Fruit fly (Drosophila melanogaster): ENCODE measurements around the gene Sox100B.

Gene Sox100B

dm6 chr3R:31064653-31065322, at the start of gene Sox100B:
Gene Sox100B, plus strand, starts transcription at chr3R:31065253.
- TF ChIP-seq Sp1 (GFP tag; optimal IDR thresholded peaks at IDR 0.05) (no peak), HLH106 (tag; optimal IDR thresholded peaks at IDR 0.05) (peak; percentile 5), CG9705 (GFP tag; optimal IDR thresholded peaks at IDR 0.05) (no peak), Mio (GFP tag; optimal IDR thresholded peaks at IDR 0.05) (no peak), dsf (GFP tag; optimal IDR thresholded peaks at IDR 0.05; ENCODE audit: borderline replicate concordance) (no peak), CrebA (GFP tag; optimal IDR thresholded peaks at IDR 0.05; ENCODE audit: borderline replicate concordance) (no peak)

DNA sequence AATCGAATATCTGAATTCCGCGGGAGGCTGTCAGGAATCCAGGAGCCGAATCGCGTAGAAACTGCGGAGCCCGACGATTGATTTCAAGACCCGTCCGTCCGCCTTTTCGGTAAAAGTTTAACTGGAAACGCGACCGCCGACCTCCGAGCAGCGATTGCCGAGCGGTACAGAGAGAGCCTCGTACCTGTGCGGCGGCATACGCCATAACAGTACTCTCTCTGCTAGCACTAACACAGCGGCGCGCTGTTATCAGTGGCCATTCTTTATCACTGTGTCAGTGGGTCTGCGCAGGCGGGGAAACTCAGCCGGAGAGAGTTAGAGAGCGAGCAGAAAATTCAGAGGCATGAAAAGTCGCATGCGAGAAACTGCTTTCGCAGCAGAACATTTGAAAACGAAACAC, 48.3 kb upstream of the Sox100B start, which contains the start of gene 5-HT7:
Gene 5-HT7, minus strand, starts transcription at position 161 of the 400 bp plus-strand sequence.
- TF ChIP-seq Hr78 (GFP tag; optimal IDR thresholded peaks at IDR 0.05): no peak
- peak; percentile 38 for TF ChIP-seq Dif (GFP tag; optimal IDR thresholded peaks at IDR 0.05; ENCODE audit: partially characterized antibody)
- TF ChIP-seq dl (GFP tag; optimal IDR thresholded peaks at IDR 0.05; ENCODE audit: insufficient read depth in 1 of 2, partially characterized antibody in 2 of 2): peak in 1 of 2 experiments; percentile 59
- TF ChIP-seq Vsx2 (GFP tag; optimal IDR thresholded peaks at IDR 0.05; ENCODE audit: partially characterized antibody): peak; percentile 15
- no peak for TF ChIP-seq usp (GFP tag; optimal IDR thresholded peaks at IDR 0.05)

- TF ChIP-seq CG32264 (GFP tag; optimal IDR thresholded peaks at IDR 0.05) (no peak), Myc (optimal IDR thresholded peaks at IDR 0.05) (peak; percentile 28), ey (GFP tag; optimal IDR thresholded peaks at IDR 0.05) (no peak), woc (GFP tag; optimal IDR thresholded peaks at IDR 0.05) (no peak), dmrt93B (GFP tag; optimal IDR thresholded peaks at IDR 0.05) (no peak), Dfd (GFP tag; optimal IDR thresholded peaks at IDR 0.05) (no peak), psq (GFP tag; optimal IDR thresholded peaks at IDR 0.05) (no peak), Mio (GFP tag; optimal IDR thresholded peaks at IDR 0.05) (no peak), Rel (GFP tag; optimal IDR thresholded peaks at IDR 0.05) (no peak), Rel (tag; optimal IDR thresholded peaks at IDR 0.05) (no peak), CrebA (GFP tag; optimal IDR thresholded peaks at IDR 0.05; ENCODE audit: borderline replicate concordance) (no peak), HLH106 (tag; optimal IDR thresholded peaks at IDR 0.05) (peak; percentile 4)
Observed at dm6 chr3R:31019662-31020061, 45.4 kb upstream of the Sox100B start.

DNA sequence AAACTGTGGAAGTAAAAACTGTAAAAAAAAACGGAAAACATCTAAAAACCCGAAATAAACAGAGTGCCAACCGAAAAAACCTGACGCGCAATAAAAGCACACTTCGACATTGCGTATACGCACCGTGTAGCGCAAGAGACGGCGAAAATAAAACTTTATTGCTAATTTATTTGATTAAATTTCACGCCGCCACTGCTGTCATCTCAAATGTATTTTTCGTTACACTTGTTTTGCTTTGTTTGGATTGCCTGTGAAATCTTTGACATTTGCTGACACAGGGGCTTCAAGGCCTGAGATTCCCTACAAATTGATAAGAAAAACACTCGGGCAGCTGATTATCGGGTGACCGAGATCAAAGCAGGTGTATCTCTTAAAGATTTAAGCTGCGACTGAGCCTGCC, 44.3 kb upstream of the Sox100B start:
- no peak for TF ChIP-seq HLH106 (tag; optimal IDR thresholded peaks at IDR 0.05)
- TF ChIP-seq pan (optimal IDR thresholded peaks at IDR 0.05): no peak
- TF ChIP-seq Dfd (GFP tag; optimal IDR thresholded peaks at IDR 0.05): no peak
- no peak for TF ChIP-seq Hr78 (GFP tag; optimal IDR thresholded peaks at IDR 0.05)
- TF ChIP-seq sage (GFP tag; optimal IDR thresholded peaks at IDR 0.05): no peak
- TF ChIP-seq CG9705 (GFP tag; optimal IDR thresholded peaks at IDR 0.05): no peak
- no peak for TF ChIP-seq usp (GFP tag; optimal IDR thresholded peaks at IDR 0.05)
- no peak for TF ChIP-seq dl (GFP tag; optimal IDR thresholded peaks at IDR 0.05; ENCODE audit: insufficient read depth in 1 of 2, partially characterized antibody in 2 of 2)
- TF ChIP-seq fru (GFP tag; optimal IDR thresholded peaks at IDR 0.05): no peak
- no peak for TF ChIP-seq Sp1 (GFP tag; optimal IDR thresholded peaks at IDR 0.05)
- no peak for TF ChIP-seq N (GFP tag; optimal IDR thresholded peaks at IDR 0.05)
- TF ChIP-seq psq (GFP tag; optimal IDR thresholded peaks at IDR 0.05): no peak
- no peak for TF ChIP-seq GATAd (GFP tag; optimal IDR thresholded peaks at IDR 0.05)
- TF ChIP-seq OdsH (GFP tag; optimal IDR thresholded peaks at IDR 0.05): no peak
- no peak for TF ChIP-seq jim (GFP tag; optimal IDR thresholded peaks at IDR 0.05)

dm6 chr3R:31035046-31035445, 30.0 kb upstream of the Sox100B start, which contains the start of gene CG33773:
Gene CG33773, plus strand, starts transcription at chr3R:31035346.
- TF ChIP-seq h (GFP tag; optimal IDR thresholded peaks at IDR 0.05) (no peak), dmrt93B (GFP tag; optimal IDR thresholded peaks at IDR 0.05) (no peak)
